Fruit fly (Drosophila melanogaster) whole organism, adult: ENCODE results near the gene Trc8.

Experiments
- CG11617 ChIP-seq: fragments of 200-800 bp; sonication (Bioruptor generic); optimal IDR thresholded peaks from 2 replicates; lab custom pipeline; 2017; ENCODE audit warnings: mild to moderate bottlenecking, missing biosample characterization, missing genetic modification reagents, missing genetic modification characterization
- CG12768 ChIP-seq: fragments of 200-800 bp; sonication (Bioruptor generic); optimal IDR thresholded peaks from 2 replicates; lab custom pipeline; 2017; ENCODE audit warnings: missing biosample characterization, missing genetic modification characterization, mild to moderate bottlenecking, moderate library complexity, missing genetic modification reagents
- CG14711 ChIP-seq: fragments of 200-800 bp; sonication (Bioruptor generic); optimal IDR thresholded peaks from 2 replicates; lab custom pipeline; 2018; ENCODE audit warnings: missing biosample characterization, mild to moderate bottlenecking, missing genetic modification characterization, moderate library complexity
- CG1620 ChIP-seq: fragments of 200-800 bp; sonication (Bioruptor generic); optimal IDR thresholded peaks from 2 replicates; lab custom pipeline; 2016; ENCODE audit warnings: missing biosample characterization, missing genetic modification characterization
- CG33017 ChIP-seq: fragments of 200-800 bp; sonication (Bioruptor generic); optimal IDR thresholded peaks from 2 replicates; lab custom pipeline; 2018; ENCODE audit warnings: missing biosample characterization, mild to moderate bottlenecking, missing genetic modification characterization, moderate library complexity
- CG5204 ChIP-seq: fragments of 200-800 bp; sonication (Bioruptor generic); optimal IDR thresholded peaks from 2 replicates; lab custom pipeline; 2016; ENCODE audit warnings: missing biosample characterization, missing genetic modification characterization
- CG7045 ChIP-seq: fragments of 200-800 bp; sonication (Bioruptor generic); optimal IDR thresholded peaks from 2 replicates; lab custom pipeline; 2017; ENCODE audit warnings: missing biosample characterization, mild to moderate bottlenecking, missing genetic modification characterization
- CG7101 ChIP-seq: fragments of 200-800 bp; sonication (Bioruptor generic); optimal IDR thresholded peaks from 2 replicates; lab custom pipeline; 2018; ENCODE audit warnings: missing biosample characterization, mild to moderate bottlenecking, missing genetic modification characterization, moderate library complexity
- Clk ChIP-seq: fragments of 200-800 bp; sonication (Bioruptor generic); optimal IDR thresholded peaks from 2 replicates; lab custom pipeline; 2017; ENCODE audit warnings: missing biosample characterization, missing genetic modification characterization
- Crg-1 ChIP-seq: fragments of 200-800 bp; sonication (Bioruptor generic); optimal IDR thresholded peaks from 2 replicates; lab custom pipeline; 2016; ENCODE audit warnings: missing biosample characterization, missing genetic modification characterization
- Hr96 ChIP-seq: fragments of 200-800 bp; sonication (Bioruptor generic); optimal IDR thresholded peaks from 2 replicates; lab custom pipeline; 2016; ENCODE audit warnings: missing biosample characterization, missing genetic modification characterization
- Mnt ChIP-seq: fragments of 200-800 bp; sonication (Bioruptor generic); optimal IDR thresholded peaks from 2 replicates; lab custom pipeline; 2016; ENCODE audit warnings: missing biosample characterization, mild to moderate bottlenecking, missing genetic modification characterization
- bab1 ChIP-seq: fragments of 200-800 bp; sonication (Bioruptor generic); optimal IDR thresholded peaks from 3 replicates; lab custom pipeline; 2019; ENCODE audit warnings: missing biosample characterization, mild to moderate bottlenecking, missing genetic modification characterization, moderate library complexity
- cic ChIP-seq: fragments of 200-800 bp; sonication (Bioruptor generic); optimal IDR thresholded peaks from 2 replicates; lab custom pipeline; 2017; ENCODE audit warnings: missing biosample characterization, mild to moderate bottlenecking, missing genetic modification characterization, moderate library complexity
- cnc ChIP-seq, 2 experiments: fragments of >200 bp; optimal IDR thresholded peaks; 2 replicates each; lab custom pipeline; 2017
- kay ChIP-seq: fragments of 200-800 bp; sonication (Bioruptor generic); peaks from one replicate; lab custom pipeline; 2016; ENCODE audit warnings: missing biosample characterization, missing genetic modification characterization, borderline replicate concordance
- ovo ChIP-seq: fragments of 200-800 bp; sonication (Bioruptor generic); optimal IDR thresholded peaks from 2 replicates; lab custom pipeline; 2016; ENCODE audit warnings: missing biosample characterization, missing genetic modification characterization
- pad ChIP-seq: fragments of 200-800 bp; sonication (Bioruptor generic); optimal IDR thresholded peaks from 3 replicates; lab custom pipeline; 2017; ENCODE audit warnings: missing biosample characterization, missing genetic modification characterization, mild to moderate bottlenecking, moderate library complexity, missing genetic modification reagents
- tj ChIP-seq: fragments of 200-800 bp; sonication (Bioruptor generic); optimal IDR thresholded peaks from 3 replicates; lab custom pipeline; 2017; ENCODE audit warnings: missing biosample characterization, mild to moderate bottlenecking, missing genetic modification characterization, moderate library complexity
- toe ChIP-seq: fragments of 200-800 bp; sonication (Bioruptor generic); optimal IDR thresholded peaks from 2 replicates; lab custom pipeline; 2016; ENCODE audit warnings: missing biosample characterization, missing genetic modification characterization

Trc8 gene

DNA sequence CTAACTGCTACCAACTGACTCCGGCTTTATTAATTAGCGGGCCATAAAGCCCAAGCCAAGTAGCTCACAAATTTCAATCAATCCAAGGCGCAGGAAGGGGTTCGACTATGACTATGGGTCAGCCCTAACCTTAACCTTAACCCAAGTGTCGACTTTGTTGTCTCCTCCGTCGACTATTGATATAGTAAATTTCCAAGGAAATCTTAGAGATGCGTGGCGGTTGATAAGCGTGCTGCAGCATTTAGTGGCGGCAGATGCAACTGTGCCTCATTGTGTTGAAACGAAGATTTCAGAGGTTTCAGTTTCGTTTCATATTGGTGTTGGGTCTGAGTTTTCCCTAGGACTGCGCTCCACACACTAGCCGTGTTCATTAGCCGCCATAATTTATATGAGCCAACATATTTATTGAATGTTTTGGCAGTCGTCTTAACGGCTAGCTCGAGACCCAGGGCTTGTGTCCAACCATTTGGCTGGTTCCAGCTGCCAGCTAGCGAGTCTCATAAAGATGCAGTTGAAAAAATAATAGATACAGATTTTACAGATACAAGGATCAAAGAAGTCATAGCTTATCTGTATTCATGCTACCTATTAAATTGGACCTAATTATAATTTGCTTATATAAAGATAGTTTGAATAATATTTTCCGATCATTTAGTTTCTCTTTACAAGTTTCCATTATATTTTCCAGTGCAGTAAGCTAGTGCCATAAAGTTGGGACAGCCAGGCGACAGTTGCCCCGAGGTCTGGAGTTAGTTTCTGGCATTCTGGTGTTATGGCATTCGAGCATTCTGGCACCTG, 43.8 kb upstream of the Trc8 start:
- TF ChIP-seq Clk (GFP tag; lab: Kevin White, UChicago) (no peak), pad (no peak), CG33017 (tag; lab: Kevin White, UChicago) (no peak)

dm6 chr3R:29546418-29546817, 42.8 kb upstream of the Trc8 start:
- TF ChIP-seq CG5204 = no peak
- no peak for TF ChIP-seq cic (GFP tag; lab: Kevin White, UChicago)
- TF ChIP-seq CG11617 (GFP tag; lab: Kevin White, UChicago) = no peak
- no peak for TF ChIP-seq tj (GFP tag; lab: Kevin White, UChicago)
- TF ChIP-seq cnc (optimal IDR thresholded peaks at IDR 0.05; lab: Kevin White, UChicago) = no peak
- TF ChIP-seq CG12768 (GFP tag; lab: Kevin White, UChicago) = no peak
- TF ChIP-seq Hr96 = no peak
- TF ChIP-seq CG7101 (tag; lab: Kevin White, UChicago) = no peak
- no peak for TF ChIP-seq ovo (GFP tag; lab: Kevin White, UChicago)
- TF ChIP-seq bab1 (GFP tag; lab: Kevin White, UChicago) = no peak
- no peak for TF ChIP-seq CG7045 (GFP tag; lab: Kevin White, UChicago)
- TF ChIP-seq Crg-1 (GFP tag; lab: Kevin White, UChicago) = no peak
- TF ChIP-seq CG33017 (tag; lab: Kevin White, UChicago) = no peak
- no peak for TF ChIP-seq pad
- no peak for TF ChIP-seq Clk (GFP tag; lab: Kevin White, UChicago)

dm6 chr3R:29545163-29545562, 41.6 kb upstream of the Trc8 start:
- TF ChIP-seq CG12768 (GFP tag; lab: Kevin White, UChicago) (no peak), CG33017 (tag; lab: Kevin White, UChicago) (no peak), CG7045 (GFP tag; lab: Kevin White, UChicago) (no peak), CG11617 (GFP tag; lab: Kevin White, UChicago) (no peak), cic (GFP tag; lab: Kevin White, UChicago) (no peak), toe (no peak), CG14711 (tag; lab: Kevin White, UChicago) (no peak), Hr96 (no peak), Mnt (GFP tag; lab: Kevin White, UChicago) (no peak), CG1620 (no peak), pad (no peak), cnc (optimal IDR thresholded peaks at IDR 0.05; lab: Kevin White, UChicago) (no peak)

dm6 chr3R:29540948-29541741, 37.5 kb upstream of the Trc8 start:
- TF ChIP-seq CG7101 (tag; lab: Kevin White, UChicago) (no peak), kay (GFP tag; lab: Kevin White, UChicago) (no peak), toe (no peak), tj (GFP tag; lab: Kevin White, UChicago) (no peak), bab1 (GFP tag; lab: Kevin White, UChicago) (no peak), CG7045 (GFP tag; lab: Kevin White, UChicago) (no peak), pad (no peak), CG12768 (GFP tag; lab: Kevin White, UChicago) (no peak), CG33017 (tag; lab: Kevin White, UChicago) (no peak), CG11617 (GFP tag; lab: Kevin White, UChicago) (no peak)

DNA sequence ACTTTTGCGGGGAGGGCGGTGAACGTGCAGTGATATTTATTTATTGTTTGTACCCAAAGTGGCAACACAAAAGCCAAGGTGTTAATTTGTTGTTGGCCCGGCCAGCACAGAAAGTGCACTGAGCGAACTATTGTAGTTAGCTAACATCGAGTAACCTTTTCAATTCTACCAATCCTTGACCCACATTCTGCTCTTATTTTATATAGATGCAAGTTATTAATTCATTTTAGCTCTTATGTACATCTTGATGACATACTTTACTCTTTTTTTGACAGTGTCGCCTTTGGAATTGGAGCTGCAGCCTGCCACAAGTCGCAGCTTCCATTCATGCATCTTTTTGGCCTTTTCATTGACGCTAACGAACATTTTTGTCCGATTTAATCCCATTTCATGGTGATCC, 34.8 kb upstream of the Trc8 start:
- TF ChIP-seq CG7045 (GFP tag; lab: Kevin White, UChicago) (no peak), bab1 (GFP tag; lab: Kevin White, UChicago) (no peak), cnc (optimal IDR thresholded peaks at IDR 0.05; lab: Kevin White, UChicago) (no peak)

DNA sequence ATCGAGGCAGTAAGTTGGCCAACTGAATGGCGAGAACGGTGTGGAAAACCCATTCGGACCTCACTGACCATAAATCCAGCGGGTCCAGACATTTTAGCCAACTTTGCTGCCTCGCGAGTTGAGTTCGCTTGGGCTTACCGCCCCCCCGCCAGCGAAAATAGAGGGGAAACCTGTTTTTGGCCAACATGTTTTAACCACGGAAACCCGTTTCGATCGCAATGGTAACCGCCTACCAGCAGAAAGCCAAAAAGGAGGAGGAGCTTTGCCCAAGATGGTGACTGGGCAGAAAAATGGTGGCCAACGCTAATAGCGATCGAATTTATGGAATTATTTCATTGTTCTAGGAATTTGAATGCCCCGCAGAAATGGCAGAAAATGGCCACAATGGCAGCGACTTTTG, 23.0 kb upstream of the Trc8 start:
- TF ChIP-seq Crg-1 (GFP tag; lab: Kevin White, UChicago) = no peak
- no peak for TF ChIP-seq CG1620
- TF ChIP-seq CG7101 (tag; lab: Kevin White, UChicago) = no peak
- TF ChIP-seq CG7045 (GFP tag; lab: Kevin White, UChicago) = no peak
- no peak for TF ChIP-seq cic (GFP tag; lab: Kevin White, UChicago)
- TF ChIP-seq pad = no peak
- no peak for TF ChIP-seq tj (GFP tag; lab: Kevin White, UChicago)
- no peak for TF ChIP-seq ovo (GFP tag; lab: Kevin White, UChicago)
- no peak for TF ChIP-seq CG11617 (GFP tag; lab: Kevin White, UChicago)
- TF ChIP-seq CG14711 (tag; lab: Kevin White, UChicago) = no peak
- TF ChIP-seq kay (GFP tag; lab: Kevin White, UChicago) = no peak
- no peak for TF ChIP-seq bab1 (GFP tag; lab: Kevin White, UChicago)
- TF ChIP-seq toe = no peak
- TF ChIP-seq Clk (GFP tag; lab: Kevin White, UChicago) = no peak
- no peak for TF ChIP-seq Mnt (GFP tag; lab: Kevin White, UChicago)
- no peak for TF ChIP-seq cnc (optimal IDR thresholded peaks at IDR 0.05; lab: Kevin White, UChicago)
- no peak for TF ChIP-seq CG5204
- no peak for TF ChIP-seq CG12768 (GFP tag; lab: Kevin White, UChicago)
